Worm (Caenorhabditis elegans) whole organism, dauer: ENCODE results near the gene npp-3.

Experiments used
- unc-62 ChIP-seq: sonication (generic microtip); optimal IDR thresholded peaks from 2 replicates; lab custom pipeline; 2017; ENCODE audit warnings: missing biosample characterization, missing genetic modification reagents, missing genetic modification characterization

npp-3 gene

DNA sequence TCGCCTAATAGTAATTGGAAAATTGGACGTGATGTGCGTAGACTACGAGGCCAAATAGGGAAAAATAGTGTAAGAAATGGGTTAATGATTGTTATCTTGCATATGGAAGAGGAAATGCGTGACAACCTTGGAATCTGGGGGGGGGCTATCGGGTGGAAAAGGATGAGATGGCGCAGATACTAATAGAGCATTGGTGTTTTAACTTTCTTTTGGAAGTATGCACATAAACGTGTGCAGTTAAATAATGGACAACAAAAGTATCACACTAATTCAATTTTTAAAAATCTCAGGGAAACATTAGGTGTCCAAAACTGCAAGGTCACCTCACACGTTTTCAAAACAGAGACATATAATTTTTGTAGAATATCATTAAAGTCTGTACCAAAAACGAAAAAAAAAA is 54.8 kb downstream of the npp-3 start, which contains the start of gene Y6D1A.2:
TSS of gene Y6D1A.2 (minus strand) at position 101 of the 400 bp plus-strand sequence.
- no peak for TF ChIP-seq unc-62 (GFP tag; lab: Kevin White, UChicago)

ce11 chrII:11816475-11816874 is 58.1 kb downstream of the npp-3 start, which contains the start of gene pap-3:
Gene pap-3, minus strand, starts transcription at chrII:11816575.
- no peak for TF ChIP-seq unc-62 (GFP tag; lab: Kevin White, UChicago)

DNA sequence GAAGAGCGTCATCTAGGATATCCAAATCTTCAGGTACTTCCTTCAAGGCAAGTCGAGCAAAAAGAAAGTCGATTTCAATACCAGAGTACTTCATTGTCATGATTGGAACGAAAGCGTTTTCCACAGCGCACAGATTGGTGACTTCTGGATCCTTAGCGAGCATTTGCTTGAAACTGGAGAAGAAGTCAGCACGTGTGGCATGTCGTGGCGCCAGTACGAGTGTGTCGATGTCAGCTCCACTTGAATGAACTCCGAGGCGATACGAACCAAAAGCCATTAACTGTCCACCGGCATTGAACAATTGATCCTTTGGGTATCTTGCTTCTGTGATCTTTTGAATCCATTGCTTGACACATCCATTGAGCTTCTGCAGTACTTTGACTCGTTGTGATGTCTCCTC is 58.6 kb downstream of the npp-3 start:
- TF ChIP-seq unc-62 (GFP tag; lab: Kevin White, UChicago), result no peak
